Worm (Caenorhabditis elegans) whole organism, early embryonic: Measurements from ENCODE around the gene F32D8.11.

ENCODE experiments used
- B0310.2 ChIP-seq: sonication (generic microtip); optimal IDR thresholded peaks from 2 replicates; lab custom pipeline; 2016; ENCODE audit warnings: mild to moderate bottlenecking, missing genetic modification characterization, missing compliant biosample characterization
- F13C5.2 ChIP-seq: sonication (generic microtip); optimal IDR thresholded peaks from 2 replicates; lab custom pipeline; 2017; ENCODE audit warnings: mild to moderate bottlenecking, missing genetic modification characterization, inconsistent platforms, missing compliant biosample characterization
- aly-1 ChIP-seq: sonication (generic microtip); optimal IDR thresholded peaks from 2 replicates; lab custom pipeline; 2016; ENCODE audit warnings: missing genetic modification characterization, missing compliant biosample characterization
- ama-1 ChIP-seq: fragments of 150-350 bp; optimal IDR thresholded peaks from 2 replicates; lab custom pipeline; 2014
- ceh-13 ChIP-seq: fragments of 200-800 bp; sonication (Bioruptor generic); optimal IDR thresholded peaks from 2 replicates; lab custom pipeline; 2018; ENCODE audit warnings: mild to moderate bottlenecking, missing genetic modification characterization, missing compliant biosample characterization
- ceh-36 ChIP-seq: sonication (generic microtip); optimal IDR thresholded peaks from 2 replicates; lab custom pipeline; 2016; ENCODE audit warnings: missing genetic modification characterization, inconsistent platforms, missing compliant biosample characterization
- ets-7 ChIP-seq: sonication (generic microtip); optimal IDR thresholded peaks from 2 replicates; lab custom pipeline; 2016; ENCODE audit warnings: missing genotype, missing genetic modification characterization, missing compliant biosample characterization
- flt-1 ChIP-seq: fragments of 200-800 bp; sonication (Bioruptor generic); IDR thresholded peaks from 2 replicates; pipeline ENCODE4 v1.3.6; 2022; ENCODE audit warnings: missing genetic modification characterization, missing compliant biosample characterization
- hmbx-1 ChIP-seq: sonication (generic microtip); optimal IDR thresholded peaks from 2 replicates; lab custom pipeline; 2016; ENCODE audit warnings: mild to moderate bottlenecking, missing genetic modification characterization, missing compliant biosample characterization
- hmg-4 ChIP-seq: fragments of 200-800 bp; sonication (Bioruptor generic); optimal IDR thresholded peaks from 2 replicates; lab custom pipeline; 2018; ENCODE audit warnings: mild to moderate bottlenecking, missing genetic modification characterization, missing compliant biosample characterization
- hnd-1 ChIP-seq: sonication (generic microtip); optimal IDR thresholded peaks from 2 replicates; lab custom pipeline; 2016; ENCODE audit warnings: missing genetic modification characterization, missing compliant biosample characterization
- pes-1 ChIP-seq: fragments of 200-800 bp; sonication (Bioruptor generic); IDR thresholded peaks from 2 replicates; pipeline ENCODE4 v1.3.6; 2022; ENCODE audit warnings: missing genetic modification reagents, missing genetic modification characterization, missing compliant biosample characterization
- scrt-1 ChIP-seq: fragments of 200-800 bp; sonication (Bioruptor generic); IDR thresholded peaks from 2 replicates; pipeline ENCODE4 v1.3.6; 2022; ENCODE audit warnings: missing genetic modification characterization, missing compliant biosample characterization
- sea-1 ChIP-seq: fragments of 200-800 bp; sonication (Bioruptor generic); conservative IDR thresholded peaks from 2 replicates; pipeline ENCODE4 v1.3.6; 2022; ENCODE audit warnings: missing genetic modification characterization, missing compliant biosample characterization
- tbx-11 ChIP-seq: fragments of 200-800 bp; sonication (Bioruptor generic); IDR thresholded peaks from 2 replicates; pipeline ENCODE4 v1.3.6; 2022; ENCODE audit warnings: missing genetic modification characterization, missing compliant biosample characterization
- tbx-37 ChIP-seq: fragments of 200-800 bp; sonication (Bioruptor generic); conservative IDR thresholded peaks from 2 replicates; pipeline ENCODE4 v1.3.6; 2022; ENCODE audit warnings: missing genetic modification reagents, missing genetic modification characterization, missing compliant biosample characterization
- tra-4 ChIP-seq: sonication (generic microtip); optimal IDR thresholded peaks from 2 replicates; lab custom pipeline; 2017; ENCODE audit warnings: missing genetic modification characterization, missing compliant biosample characterization

The F32D8.11 gene

DNA sequence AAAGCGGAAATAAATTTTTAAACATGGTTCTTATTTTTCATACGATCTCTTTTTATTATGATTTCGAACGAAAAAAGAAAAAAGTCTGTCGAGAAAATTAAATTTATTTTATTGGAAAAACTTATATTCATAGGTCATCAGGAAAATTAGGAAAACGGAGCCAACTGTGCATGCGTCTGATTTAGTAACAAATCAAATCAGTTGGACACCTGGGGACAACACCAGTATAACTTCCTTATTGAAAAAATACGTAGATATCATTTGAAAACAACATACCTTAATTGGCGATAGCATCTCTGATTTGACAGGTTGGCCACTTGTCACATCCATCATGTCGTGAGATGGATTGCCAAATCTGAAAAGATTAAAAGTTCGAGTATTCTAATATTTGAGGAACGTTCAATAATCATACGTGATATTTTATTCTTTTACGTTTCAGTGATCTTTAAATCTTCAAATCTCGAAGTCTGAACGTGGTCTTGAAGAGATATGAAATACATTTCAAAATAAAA, 28.4 kb downstream of the F32D8.11 start:
- TF ChIP-seq sea-1 (no peak), ama-1 (no peak), ceh-13 (GFP tag; lab: Kevin White, UChicago) (no peak), hnd-1 (tag; lab: Kevin White, UChicago) (no peak), F13C5.2 (tag; lab: Kevin White, UChicago) (no peak), tbx-37 (GFP tag; lab: Robert Waterston, UW) (no peak), ets-7 (no peak), flt-1 (no peak), hmbx-1 (no peak), hmg-4 (GFP tag; lab: Kevin White, UChicago) (no peak), tra-4 (tag; lab: Kevin White, UChicago) (no peak), ceh-36 (no peak), tbx-11 (GFP tag; lab: Robert Waterston, UW) (no peak), scrt-1 (GFP tag; lab: Robert Waterston, UW) (no peak), aly-1 (no peak), B0310.2 (no peak), pes-1 (GFP tag; lab: Robert Waterston, UW) (no peak)

DNA sequence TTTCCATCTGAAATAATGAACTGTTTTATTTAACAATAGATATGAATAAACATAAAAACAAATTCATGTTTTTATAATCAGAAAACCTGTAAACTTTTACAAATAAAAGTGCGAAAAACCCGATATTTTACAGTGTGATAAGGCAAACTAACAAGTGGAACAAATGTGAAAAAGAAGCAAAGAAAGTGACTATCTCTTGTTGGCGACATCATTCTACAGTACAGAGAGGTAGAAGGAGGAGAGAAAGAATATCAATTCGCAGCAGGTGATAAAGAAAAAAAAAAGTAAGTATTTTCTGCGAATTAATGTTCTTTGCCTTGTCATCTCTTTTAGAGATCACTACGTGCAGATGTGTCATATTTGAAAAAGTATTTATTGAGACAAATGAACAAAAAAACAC, 29.2 kb downstream of the F32D8.11 start:
- TF ChIP-seq B0310.2 = no peak
- no peak for TF ChIP-seq sea-1
- TF ChIP-seq hmbx-1 = no peak
- TF ChIP-seq ceh-36 = no peak
- no peak for TF ChIP-seq tbx-11 (GFP tag; lab: Robert Waterston, UW)
- TF ChIP-seq ama-1 = no peak
- TF ChIP-seq aly-1 = no peak
- TF ChIP-seq tbx-37 (GFP tag; lab: Robert Waterston, UW) = no peak
- TF ChIP-seq F13C5.2 (tag; lab: Kevin White, UChicago) = no peak
- no peak for TF ChIP-seq scrt-1 (GFP tag; lab: Robert Waterston, UW)
- no peak for TF ChIP-seq ceh-13 (GFP tag; lab: Kevin White, UChicago)
- no peak for TF ChIP-seq tra-4 (tag; lab: Kevin White, UChicago)
- TF ChIP-seq ets-7 = no peak
- TF ChIP-seq hnd-1 (tag; lab: Kevin White, UChicago) = no peak
- TF ChIP-seq flt-1 = no peak
- TF ChIP-seq pes-1 (GFP tag; lab: Robert Waterston, UW) = no peak
- TF ChIP-seq hmg-4 (GFP tag; lab: Kevin White, UChicago) = no peak

DNA sequence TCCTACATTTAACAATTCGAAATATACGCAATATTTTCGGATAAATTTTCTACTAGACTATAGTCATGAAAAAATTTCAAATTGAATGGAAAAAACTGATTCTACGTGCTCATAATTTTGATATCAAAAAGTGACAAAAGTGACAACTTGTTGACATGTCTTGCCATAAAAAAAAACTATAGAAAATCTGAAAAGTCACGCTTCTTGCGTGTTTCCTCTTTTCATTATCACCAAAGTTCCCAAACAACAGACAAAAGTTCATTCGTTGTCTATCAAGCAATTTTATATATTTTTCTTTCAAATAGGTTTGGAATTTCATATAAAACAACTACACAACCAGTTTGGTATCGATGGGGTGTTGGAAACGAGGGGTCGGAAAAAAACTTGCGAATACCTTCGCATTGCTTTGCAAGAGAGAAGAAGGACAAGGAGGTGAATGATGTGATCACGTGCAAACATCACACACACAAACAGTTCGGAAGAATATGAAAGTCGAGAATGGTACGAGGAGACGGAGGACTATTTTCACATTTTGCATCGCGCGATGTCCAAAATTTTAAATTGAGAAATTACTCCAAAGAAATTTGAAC, 29.8 kb downstream of the F32D8.11 start:
- TF ChIP-seq ets-7 = no peak
- no peak for TF ChIP-seq ceh-36
- no peak for TF ChIP-seq tra-4 (tag; lab: Kevin White, UChicago)
- no peak for TF ChIP-seq hmbx-1

DNA sequence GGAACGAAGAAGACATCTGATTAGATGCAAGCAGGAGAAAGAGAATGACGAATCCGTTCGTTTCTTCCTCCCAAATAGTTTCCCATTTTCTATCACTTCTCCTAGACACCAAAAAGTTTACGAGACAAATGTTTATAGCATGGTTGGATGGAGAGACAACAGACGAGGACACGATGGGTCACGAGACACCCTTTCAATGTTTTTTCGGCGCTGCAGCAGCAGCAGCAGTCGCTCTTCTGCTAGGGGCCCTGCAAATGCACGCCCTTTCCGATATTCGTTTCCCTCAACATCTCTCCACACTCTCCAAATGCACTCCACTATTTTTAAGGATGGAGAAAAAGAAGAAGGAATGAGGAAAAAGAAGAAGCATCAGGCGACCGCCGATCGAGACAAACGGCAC, 30.6 kb downstream of the F32D8.11 start:
- TF ChIP-seq hmg-4 (GFP tag; lab: Kevin White, UChicago) = peak; percentile 37
- TF ChIP-seq F13C5.2 (tag; lab: Kevin White, UChicago) = no peak
- no peak for TF ChIP-seq ama-1
- no peak for TF ChIP-seq ceh-13 (GFP tag; lab: Kevin White, UChicago)
- no peak for TF ChIP-seq tra-4 (tag; lab: Kevin White, UChicago)
- TF ChIP-seq B0310.2 = no peak

DNA sequence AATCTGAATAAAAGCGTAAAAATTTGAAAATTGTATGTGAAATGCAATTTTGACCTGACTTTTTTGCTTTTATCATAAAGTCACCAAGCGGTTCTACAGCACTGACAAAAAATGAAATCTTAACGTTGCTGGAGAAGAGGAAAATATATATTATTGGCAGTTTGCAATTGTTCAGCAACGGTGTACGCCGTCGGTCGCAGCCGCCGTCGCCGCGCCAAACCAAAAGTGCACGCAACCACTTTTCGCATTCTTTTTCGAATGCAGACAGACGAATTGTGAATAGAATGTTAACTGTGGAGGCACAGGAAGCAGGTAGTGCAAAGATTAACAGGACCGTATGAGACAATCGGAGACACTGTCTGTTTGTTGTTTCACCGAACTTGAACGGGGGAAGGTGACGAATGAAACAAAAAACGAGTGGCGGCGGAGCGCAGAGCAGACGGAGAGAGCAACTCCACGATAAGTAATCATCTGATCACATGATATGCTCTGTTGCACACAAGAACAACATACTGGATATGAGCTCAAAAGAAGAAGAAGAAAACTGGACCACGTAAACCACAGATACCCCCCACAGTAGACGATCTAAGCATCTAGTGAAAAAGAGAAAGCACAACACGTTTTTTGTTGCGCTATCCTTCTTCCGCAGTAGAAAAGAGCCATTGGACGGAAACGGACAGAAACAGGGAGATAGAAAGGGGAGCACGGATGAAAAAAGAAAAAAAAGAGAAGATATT, 31.9 kb downstream of the F32D8.11 start:
- no peak for TF ChIP-seq ama-1

DNA sequence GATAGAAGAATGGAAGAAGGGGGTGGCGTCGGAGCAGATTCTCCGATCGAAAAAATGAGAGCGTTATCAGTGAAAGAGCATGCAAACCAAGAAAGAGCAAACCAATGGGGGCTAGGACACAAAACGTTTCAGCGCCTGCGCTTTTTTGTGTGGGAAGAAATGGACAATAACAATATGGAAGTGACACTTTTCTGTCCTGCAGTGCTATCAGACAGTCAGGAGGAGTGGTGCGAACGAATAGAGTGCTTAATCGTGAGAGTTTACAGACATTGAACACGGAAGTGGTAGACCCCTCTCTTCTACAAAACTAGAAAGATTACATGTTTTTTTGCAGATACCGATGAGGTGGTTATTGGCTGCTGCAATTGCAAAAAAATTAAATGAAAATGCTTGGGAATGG, 33.6 kb downstream of the F32D8.11 start:
- TF ChIP-seq hnd-1 (tag; lab: Kevin White, UChicago) = no peak
- no peak for TF ChIP-seq hmbx-1
- no peak for TF ChIP-seq F13C5.2 (tag; lab: Kevin White, UChicago)
- TF ChIP-seq ets-7 = no peak
- no peak for TF ChIP-seq flt-1
- TF ChIP-seq sea-1 = no peak
- TF ChIP-seq ceh-13 (GFP tag; lab: Kevin White, UChicago) = no peak
- no peak for TF ChIP-seq tra-4 (tag; lab: Kevin White, UChicago)
- no peak for TF ChIP-seq B0310.2
- no peak for TF ChIP-seq tbx-37 (GFP tag; lab: Robert Waterston, UW)
- TF ChIP-seq ama-1 = no peak
- TF ChIP-seq pes-1 (GFP tag; lab: Robert Waterston, UW) = no peak
- TF ChIP-seq tbx-11 (GFP tag; lab: Robert Waterston, UW) = no peak
- no peak for TF ChIP-seq hmg-4 (GFP tag; lab: Kevin White, UChicago)
- TF ChIP-seq scrt-1 (GFP tag; lab: Robert Waterston, UW) = no peak
- no peak for TF ChIP-seq ceh-36
- no peak for TF ChIP-seq aly-1

DNA sequence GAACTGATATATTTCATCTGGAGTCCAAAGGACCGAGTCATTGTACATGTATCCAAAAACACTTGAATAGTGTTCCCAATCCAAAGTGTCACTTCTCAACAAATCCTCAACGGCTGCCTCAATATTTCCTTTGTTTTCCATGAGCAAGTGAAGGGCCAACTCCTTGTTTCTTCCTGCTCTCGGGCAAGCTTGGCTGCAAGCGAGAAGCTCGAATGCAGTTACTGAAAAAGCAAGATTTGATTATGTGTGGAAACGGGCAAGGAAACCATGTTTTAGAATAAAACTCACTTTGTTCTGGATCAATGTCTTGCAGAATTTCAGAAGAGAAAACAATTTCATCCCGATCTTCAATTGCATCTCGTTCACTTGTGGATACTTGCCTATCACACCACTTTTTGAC, 34.7 kb downstream of the F32D8.11 start:
- TF ChIP-seq ceh-13 (GFP tag; lab: Kevin White, UChicago) (no peak), scrt-1 (GFP tag; lab: Robert Waterston, UW) (no peak), flt-1 (no peak), ets-7 (no peak), hnd-1 (tag; lab: Kevin White, UChicago) (no peak), B0310.2 (no peak), hmbx-1 (no peak), aly-1 (no peak), ama-1 (no peak), pes-1 (GFP tag; lab: Robert Waterston, UW) (no peak)

DNA sequence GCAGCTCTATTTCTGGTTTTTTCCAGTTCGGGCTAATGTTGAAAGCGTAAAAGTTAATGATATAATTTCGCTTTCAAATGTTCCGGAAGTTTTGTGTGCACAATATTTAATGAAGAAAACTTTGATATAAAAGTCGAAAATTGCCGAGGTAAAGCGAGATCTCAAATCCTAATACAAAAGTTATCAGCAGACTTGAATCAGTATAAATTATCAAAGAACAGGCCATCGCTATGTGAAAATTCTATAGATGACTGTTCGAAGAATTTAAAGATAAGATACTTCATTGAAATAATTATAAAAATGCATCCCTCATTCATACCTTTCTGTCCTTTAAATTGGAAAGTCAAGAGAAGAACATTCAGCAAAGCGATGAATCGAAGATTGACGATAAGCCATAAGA, 42.0 kb downstream of the F32D8.11 start, which contains the start of gene C29A12.6:
Gene C29A12.6 (plus strand): TSS at position 301 of the 400 bp plus-strand sequence.
- TF ChIP-seq F13C5.2 (tag; lab: Kevin White, UChicago) (no peak), flt-1 (no peak), hnd-1 (tag; lab: Kevin White, UChicago) (no peak), hmbx-1 (no peak), ets-7 (no peak), ceh-36 (no peak), B0310.2 (no peak), tbx-11 (GFP tag; lab: Robert Waterston, UW) (no peak), ceh-13 (GFP tag; lab: Kevin White, UChicago) (no peak), ama-1 (no peak), aly-1 (no peak), sea-1 (no peak), tra-4 (tag; lab: Kevin White, UChicago) (no peak)
